Fruit fly (Drosophila melanogaster): Measurements from ENCODE around the gene CG8475.

Gene CG8475

DNA sequence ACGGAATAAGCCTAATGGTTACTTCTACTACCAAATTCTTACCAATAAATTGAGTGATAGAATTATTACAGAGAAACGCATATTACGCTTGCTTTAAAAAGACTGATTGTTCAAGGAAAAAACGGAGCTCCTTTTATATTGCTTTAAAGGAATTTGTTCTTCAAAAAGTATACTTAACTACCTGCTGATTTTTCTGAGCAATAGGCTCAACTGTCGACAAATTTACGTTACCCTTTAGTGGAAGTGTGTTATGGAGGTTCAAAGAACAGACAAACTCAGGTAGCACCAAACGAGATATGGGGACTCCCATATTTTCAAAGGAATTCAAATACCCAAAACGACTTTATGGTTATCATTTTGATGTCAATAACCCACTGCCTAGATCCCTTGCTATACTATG, 52.8 kb downstream of the CG8475 start, which contains the start of gene CG42762:
TSS of gene CG42762 (minus strand) at position 101 of the 400 bp plus-strand sequence.
- no peak for TF ChIP-seq CTCF (optimal IDR thresholded peaks at IDR 0.05)
- TF ChIP-seq CG8478 (optimal IDR thresholded peaks at IDR 0.05), result no peak

DNA sequence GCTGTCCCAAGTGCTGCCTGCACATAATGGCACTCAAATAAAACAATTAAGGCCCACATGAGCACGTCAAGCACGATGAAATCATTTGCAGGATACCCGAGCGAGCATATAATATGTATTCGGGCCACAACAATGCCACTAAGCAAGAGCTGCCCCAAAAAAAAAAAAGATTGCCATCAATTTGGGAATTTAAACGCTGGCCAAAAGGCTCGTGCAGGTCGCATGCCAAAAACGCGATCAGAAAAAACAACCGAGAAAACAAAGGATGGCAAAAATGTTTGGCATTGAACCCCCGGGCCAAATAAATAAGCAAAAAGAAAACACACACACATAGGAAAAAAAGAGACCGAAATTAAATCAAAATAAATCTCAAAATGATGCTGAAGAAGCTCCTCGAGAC, 54.0 kb downstream of the CG8475 start:
- TF ChIP-seq CG8478 (optimal IDR thresholded peaks at IDR 0.05) (no peak), CTCF (optimal IDR thresholded peaks at IDR 0.05) (no peak)

Data from S2 (cell line).